Fruit fly (Drosophila melanogaster): Measurements from ENCODE around the gene Dyro.
A peak's percentile ranks its signal among the peaks of the same experiment; 100 is the strongest.

Dyro gene

dm6 chr3L:11292180-11292727, 3.5 kb downstream of the Dyro start (continued):
- TF ChIP-seq CG10431 (GFP tag; optimal IDR thresholded peaks at IDR 0.05) (no peak), bsh (GFP tag; optimal IDR thresholded peaks at IDR 0.05) (no peak), vnd (GFP tag; IDR thresholded peaks at IDR 0.05; ENCODE audit: partially characterized antibody) (no peak), CG11695 (GFP tag; IDR thresholded peaks at IDR 0.05) (peak; percentile 28; the same call in 1 of the 3 replicates), ttk (GFP tag; IDR thresholded peaks at IDR 0.05) (peak; percentile 61), jigr1 (GFP tag; IDR thresholded peaks at IDR 0.05) (no peak), wek (GFP tag; optimal IDR thresholded peaks at IDR 0.05) (no peak), CG1529 (GFP tag; optimal IDR thresholded peaks at IDR 0.05) (no peak), fd64A (GFP tag; optimal IDR thresholded peaks at IDR 0.05) (no peak), CG10462 (GFP tag; optimal IDR thresholded peaks at IDR 0.05) (no peak), Fer1 (GFP tag; optimal IDR thresholded peaks at IDR 0.05) (peak; percentile 40), tll (GFP tag; optimal IDR thresholded peaks at IDR 0.05) (no peak), CG5953 (GFP tag; IDR thresholded peaks at IDR 0.05) (no peak), E2f2 (GFP tag; IDR thresholded peaks at IDR 0.05) (0 out of 2 replicates have a peak, but pooled peaks have one; percentile 7), CG18011 (GFP tag; optimal IDR thresholded peaks at IDR 0.05) (no peak), CG10267 (tag; optimal IDR thresholded peaks at IDR 0.05) (no peak), tgo (GFP tag; IDR thresholded peaks at IDR 0.05) (peak; percentile 47; the same call in 2 of the 3 replicates), Bteb2 (GFP tag; optimal IDR thresholded peaks at IDR 0.05) (no peak), ems (GFP tag; optimal IDR thresholded peaks at IDR 0.05) (no peak), Nf-YA (GFP tag; IDR thresholded peaks at IDR 0.05) (no peak), Elba2 (GFP tag; optimal IDR thresholded peaks at IDR 0.05) (no peak), CG15073 (GFP tag; optimal IDR thresholded peaks at IDR 0.05) (no peak), Usf (GFP tag; optimal IDR thresholded peaks at IDR 0.05) (no peak), Doc2 (GFP tag; IDR thresholded peaks at IDR 0.05) (no peak), CG9817 (tag; optimal IDR thresholded peaks at IDR 0.05) (no peak), CG4854 (GFP tag; optimal IDR thresholded peaks at IDR 0.05) (no peak), D (optimal IDR thresholded peaks at IDR 0.05) (no peak), D (GFP tag; optimal IDR thresholded peaks at IDR 0.05) (no peak), Dp (GFP tag; optimal IDR thresholded peaks at IDR 0.05) (no peak), CG10959 (GFP tag; IDR thresholded peaks at IDR 0.05) (no peak), Dek (tag; optimal IDR thresholded peaks at IDR 0.05) (no peak), CG8478 (optimal IDR thresholded peaks at IDR 0.05) (no peak), CG17912 (GFP tag; optimal IDR thresholded peaks at IDR 0.05) (no peak), CG2199 (GFP tag; IDR thresholded peaks at IDR 0.05) (0 out of 3 replicates have a peak, but pooled peaks have one; percentile 31), CG14441 (GFP tag; IDR thresholded peaks at IDR 0.05) (peak; percentile 57; the same call in 1 of the 2 replicates), CG30403 (GFP tag; optimal IDR thresholded peaks at IDR 0.05) (no peak), CG1792 (GFP tag; optimal IDR thresholded peaks at IDR 0.05) (no peak), jing (GFP tag; optimal IDR thresholded peaks at IDR 0.05) (no peak), CG2120 (GFP tag; optimal IDR thresholded peaks at IDR 0.05) (no peak), CG4328 (GFP tag; optimal IDR thresholded peaks at IDR 0.05) (peak; percentile 11), D19A (tag; optimal IDR thresholded peaks at IDR 0.05) (no peak), salm (tag; optimal IDR thresholded peaks at IDR 0.05) (no peak), CG7556 (GFP tag; optimal IDR thresholded peaks at IDR 0.05) (no peak), sob (GFP tag; IDR thresholded peaks at IDR 0.05) (peak; percentile 45; the same call in 1 of the 2 replicates), H15 (GFP tag; IDR thresholded peaks at IDR 0.05) (peak; percentile 44; the same call in 1 of the 3 replicates), btn (GFP tag; optimal IDR thresholded peaks at IDR 0.05) (no peak), CG15514 (GFP tag; optimal IDR thresholded peaks at IDR 0.05) (no peak), CG6175 (GFP tag; IDR thresholded peaks at IDR 0.05) (peak; percentile 97), CG16813 (GFP tag; IDR thresholded peaks at IDR 0.05; ENCODE audit: partially characterized antibody) (no peak), Mrtf (GFP tag; IDR thresholded peaks at IDR 0.05) (no peak), Fer2 (tag; optimal IDR thresholded peaks at IDR 0.05) (no peak)

All from whole organism, embryonic.